Fruit fly (Drosophila melanogaster): Measurements from ENCODE around the gene CG12229.
A peak's percentile ranks its signal among the peaks of the same experiment; 100 is the strongest.

CG12229 gene

dm6 chr3L:17428779-17429178 is 7.5 kb downstream of the CG12229 start, which contains the start of gene Gorab (continued):
- TF ChIP-seq psq (GFP tag; optimal IDR thresholded peaks at IDR 0.05) = peak; percentile 78
- peak; percentile 56 for TF ChIP-seq Jra (GFP tag; optimal IDR thresholded peaks at IDR 0.05)
- no peak for TF ChIP-seq Myc (optimal IDR thresholded peaks at IDR 0.05)
- TF ChIP-seq Hnf4 (GFP tag; optimal IDR thresholded peaks at IDR 0.05) = peak; percentile 88
- TF ChIP-seq rgr (GFP tag; optimal IDR thresholded peaks at IDR 0.05) = peak; percentile 89

- TF ChIP-seq h (GFP tag; optimal IDR thresholded peaks at IDR 0.05) (peak; percentile 22), dmrt93B (GFP tag; optimal IDR thresholded peaks at IDR 0.05) (no peak), sv (GFP tag; optimal IDR thresholded peaks at IDR 0.05) (peak; percentile 41), pan (optimal IDR thresholded peaks at IDR 0.05) (no peak), brk (GFP tag; optimal IDR thresholded peaks at IDR 0.05) (peak; percentile 54), dl (GFP tag; optimal IDR thresholded peaks at IDR 0.05; ENCODE audit: insufficient read depth in 1 of 2, partially characterized antibody in 2 of 2) (no peak), ey (GFP tag; optimal IDR thresholded peaks at IDR 0.05) (peak; percentile 8), Hnf4 (GFP tag; optimal IDR thresholded peaks at IDR 0.05) (peak; percentile 27), woc (GFP tag; optimal IDR thresholded peaks at IDR 0.05) (peak; percentile 68), foxo (GFP tag; optimal IDR thresholded peaks at IDR 0.05) (peak in 1 of 2 experiments; percentile 26), Myc (optimal IDR thresholded peaks at IDR 0.05) (no peak)
These were observed 9.2 kb downstream of the CG12229 start, which contains the start of gene Polr3G for dm6 chr3L:17427013-17427412. Polr3G (minus strand) TSS chr3L:17427130.

- TF ChIP-seq CG9705 (GFP tag; optimal IDR thresholded peaks at IDR 0.05) (peak; percentile 70), usp (GFP tag; optimal IDR thresholded peaks at IDR 0.05) (no peak), psq (GFP tag; optimal IDR thresholded peaks at IDR 0.05) (peak; percentile 47), Abd-B (GFP tag; optimal IDR thresholded peaks at IDR 0.05) (no peak), Mio (GFP tag; optimal IDR thresholded peaks at IDR 0.05) (no peak), woc (GFP tag; optimal IDR thresholded peaks at IDR 0.05) (peak; percentile 85), jim (GFP tag; optimal IDR thresholded peaks at IDR 0.05) (no peak), CG32264 (GFP tag; optimal IDR thresholded peaks at IDR 0.05) (peak; percentile 19), dl (GFP tag; optimal IDR thresholded peaks at IDR 0.05; ENCODE audit: insufficient read depth in 1 of 2, partially characterized antibody in 2 of 2) (no peak), br (GFP tag; optimal IDR thresholded peaks at IDR 0.05) (peak; percentile 69), tai (GFP tag; optimal IDR thresholded peaks at IDR 0.05) (no peak), fru (GFP tag; optimal IDR thresholded peaks at IDR 0.05) (peak; percentile 71), Hnf4 (GFP tag; optimal IDR thresholded peaks at IDR 0.05) (peak; percentile 78), OdsH (GFP tag; optimal IDR thresholded peaks at IDR 0.05) (peak; percentile 40), h (GFP tag; optimal IDR thresholded peaks at IDR 0.05) (peak; percentile 86), dsf (GFP tag; optimal IDR thresholded peaks at IDR 0.05; ENCODE audit: borderline replicate concordance) (peak; percentile 67), rgr (GFP tag; optimal IDR thresholded peaks at IDR 0.05) (peak; percentile 77), GATAd (GFP tag; optimal IDR thresholded peaks at IDR 0.05) (no peak), Rel (GFP tag; optimal IDR thresholded peaks at IDR 0.05) (no peak), Rel (tag; optimal IDR thresholded peaks at IDR 0.05) (peak; percentile 37), ey (GFP tag; optimal IDR thresholded peaks at IDR 0.05) (peak; percentile 65), HLH106 (tag; optimal IDR thresholded peaks at IDR 0.05) (peak; percentile 80), sage (GFP tag; optimal IDR thresholded peaks at IDR 0.05) (peak; percentile 63), sv (GFP tag; optimal IDR thresholded peaks at IDR 0.05) (peak; percentile 69), Vsx2 (GFP tag; optimal IDR thresholded peaks at IDR 0.05; ENCODE audit: partially characterized antibody) (no peak), Dfd (GFP tag; optimal IDR thresholded peaks at IDR 0.05) (no peak), brk (GFP tag; optimal IDR thresholded peaks at IDR 0.05) (peak; percentile 68), dmrt93B (GFP tag; optimal IDR thresholded peaks at IDR 0.05) (peak; percentile 33), N (GFP tag; optimal IDR thresholded peaks at IDR 0.05) (no peak), foxo (GFP tag; optimal IDR thresholded peaks at IDR 0.05) (peak in 1 of 2 experiments; percentile 83), Jra (GFP tag; optimal IDR thresholded peaks at IDR 0.05) (peak; percentile 79), CrebA (GFP tag; optimal IDR thresholded peaks at IDR 0.05; ENCODE audit: borderline replicate concordance) (no peak), pan (optimal IDR thresholded peaks at IDR 0.05) (no peak), Hr83 (GFP tag; optimal IDR thresholded peaks at IDR 0.05; ENCODE audit: poor library complexity, severe bottlenecking) (peak; percentile 58), Sp1 (GFP tag; optimal IDR thresholded peaks at IDR 0.05) (peak; percentile 67)
These were observed 11.0 kb downstream of the CG12229 start, which contains the start of the genes Sec3 and COX7B for dm6 chr3L:17425132-17425713. Sec3 (minus strand) TSS chr3L:17425217. COX7B (plus strand) TSS chr3L:17425477.
